Fruit fly (Drosophila melanogaster) whole organism, embryonic: ENCODE data around the gene ohgt.
A peak's percentile ranks its signal among the peaks of the same experiment; 100 is the strongest.

Experiments used
- Adf1 ChIP-seq: fragments of 200-800 bp; sonication (Bioruptor generic); IDR thresholded peaks from 2 replicates; pipeline ENCODE4 v1.3.6; 2022; ENCODE audit warnings: missing biosample characterization, missing genetic modification characterization
- BEAF-32 ChIP-seq: fragments of 200-800 bp; sonication (Bioruptor generic); optimal IDR thresholded peaks from 3 replicates; lab custom pipeline; 2017; ENCODE audit warnings: missing biosample characterization, missing genetic modification characterization, mild to moderate bottlenecking, moderate library complexity, missing genetic modification reagents
- CG14050 ChIP-seq: fragments of 200-800 bp; sonication (Bioruptor generic); IDR thresholded peaks from 3 replicates; pipeline ENCODE4 v1.3.6; 2022; ENCODE audit warnings: missing biosample characterization, missing genetic modification characterization
- CG1602 ChIP-seq: fragments of 200-800 bp; sonication (Bioruptor generic); optimal IDR thresholded peaks from 3 replicates; lab custom pipeline; 2016; ENCODE audit warnings: missing biosample characterization, missing genetic modification characterization
- CG17359 ChIP-seq: fragments of 200-800 bp; sonication (Bioruptor generic); optimal IDR thresholded peaks from 3 replicates; lab custom pipeline; 2018; ENCODE audit warnings: missing biosample characterization, mild to moderate bottlenecking, missing genetic modification characterization, moderate library complexity
- CG17612 ChIP-seq: fragments of 200-800 bp; sonication (Bioruptor generic); IDR thresholded peaks from 2 replicates; pipeline ENCODE4 v1.3.6; 2022; ENCODE audit warnings: missing biosample characterization, missing genetic modification characterization
- CG18476 ChIP-seq: fragments of 200-800 bp; sonication (Bioruptor generic); optimal IDR thresholded peaks from 2 replicates; lab custom pipeline; 2016; ENCODE audit warnings: missing biosample characterization, mild to moderate bottlenecking, missing genetic modification characterization
- CG2199 ChIP-seq: fragments of 200-800 bp; sonication (Bioruptor generic); IDR thresholded peaks from 3 replicates; pipeline ENCODE4 v1.3.6; 2022; ENCODE audit warnings: missing biosample characterization, missing genetic modification characterization
- CG2889 ChIP-seq: fragments of 200-800 bp; sonication (Bioruptor generic); IDR thresholded peaks from 3 replicates; pipeline ENCODE4 v1.3.6; 2022; ENCODE audit warnings: missing biosample characterization, missing genetic modification characterization
- CG3281 ChIP-seq: fragments of 200-800 bp; sonication (Bioruptor generic); optimal IDR thresholded peaks from 3 replicates; lab custom pipeline; 2017; ENCODE audit warnings: missing biosample characterization, mild to moderate bottlenecking, missing genetic modification characterization
- CG4820 ChIP-seq: fragments of 200-800 bp; sonication (Bioruptor generic); optimal IDR thresholded peaks from 3 replicates; lab custom pipeline; 2016; ENCODE audit warnings: missing biosample characterization, missing genetic modification characterization
- CG6683 ChIP-seq: fragments of 200-800 bp; sonication (Bioruptor generic); optimal IDR thresholded peaks from 2 replicates; lab custom pipeline; 2017; ENCODE audit warnings: missing biosample characterization, mild to moderate bottlenecking, missing genetic modification characterization, missing genetic modification reagents
- CG8478 ChIP-seq: fragments of >200 bp; optimal IDR thresholded peaks from 2 replicates; lab custom pipeline; 2018
- E2f1 ChIP-seq: fragments of 200-800 bp; sonication (Bioruptor generic); IDR thresholded peaks from 2 replicates; pipeline ENCODE4 v1.3.6; 2022; ENCODE audit warnings: missing biosample characterization, missing genetic modification characterization
- Ets65A ChIP-seq: fragments of 200-800 bp; sonication (Bioruptor generic); peaks from one replicate; lab custom pipeline; 2016; ENCODE audit warnings: missing biosample characterization, missing genetic modification characterization
- Fer3 ChIP-seq: fragments of 200-800 bp; sonication (Bioruptor generic); optimal IDR thresholded peaks from 2 replicates; lab custom pipeline; 2018; ENCODE audit warnings: missing biosample characterization, mild to moderate bottlenecking, missing genetic modification characterization, moderate library complexity
- Gsc ChIP-seq: fragments of 200-800 bp; sonication (Bioruptor generic); IDR thresholded peaks from 2 replicates; pipeline ENCODE4 v1.3.6; 2022; ENCODE audit warnings: missing biosample characterization, missing genetic modification characterization
- Hey ChIP-seq: fragments of 200-800 bp; sonication (Bioruptor generic); optimal IDR thresholded peaks from 3 replicates; lab custom pipeline; 2018; ENCODE audit warnings: missing biosample characterization, mild to moderate bottlenecking, missing genetic modification characterization
- HmgD ChIP-seq: fragments of 200-800 bp; sonication (Bioruptor generic); optimal IDR thresholded peaks from 3 replicates; lab custom pipeline; 2016; ENCODE audit warnings: missing biosample characterization, missing genetic modification characterization
- Lim3 ChIP-seq: fragments of 200-800 bp; sonication (Bioruptor generic); IDR thresholded peaks from 2 replicates; pipeline ENCODE4 v1.3.6; 2022; ENCODE audit warnings: missing biosample characterization, missing genetic modification characterization
- Meics ChIP-seq: fragments of 200-800 bp; sonication (Bioruptor generic); optimal IDR thresholded peaks from 2 replicates; lab custom pipeline; 2017; ENCODE audit warnings: missing biosample characterization, mild to moderate bottlenecking, missing genetic modification characterization
- Oaz ChIP-seq: fragments of 200-800 bp; sonication (Bioruptor generic); IDR thresholded peaks from 2 replicates; pipeline ENCODE4 v1.3.6; 2022; ENCODE audit warnings: missing biosample characterization, missing genetic modification characterization
- Oli ChIP-seq: fragments of 200-800 bp; sonication (Bioruptor generic); optimal IDR thresholded peaks from 2 replicates; lab custom pipeline; 2018; ENCODE audit warnings: missing biosample characterization, mild to moderate bottlenecking, missing genetic modification characterization, moderate library complexity
- Pdp1 ChIP-seq, 2 experiments: fragments of 200-800 bp; sonication (Bioruptor generic); optimal IDR thresholded peaks; 3 replicates each; lab custom pipeline; 2016; ENCODE audit warnings: missing biosample characterization in 2 of 2, missing genetic modification characterization in 2 of 2, mild to moderate bottlenecking in 1 of 2, moderate library complexity in 1 of 2
- Side ChIP-seq: fragments of 200-800 bp; sonication (Bioruptor generic); optimal IDR thresholded peaks from 2 replicates; lab custom pipeline; 2016; ENCODE audit warnings: missing biosample characterization, missing genetic modification characterization
- Taf1 ChIP-seq: fragments of 200-800 bp; sonication (Bioruptor generic); IDR thresholded peaks from 2 replicates; pipeline ENCODE4 v1.3.6; 2022; ENCODE audit warnings: missing biosample characterization, missing genetic modification characterization
- Tbp ChIP-seq: fragments of >200 bp; optimal IDR thresholded peaks from 2 replicates; lab custom pipeline; 2018; ENCODE audit warnings: missing biosample characterization, missing genetic modification characterization
- Usf ChIP-seq: fragments of 200-800 bp; sonication (Bioruptor generic); optimal IDR thresholded peaks from 2 replicates; lab custom pipeline; 2017; ENCODE audit warnings: missing genotype, missing biosample characterization, missing genetic modification characterization
- caup ChIP-seq: fragments of 200-800 bp; sonication (Bioruptor generic); optimal IDR thresholded peaks from 3 replicates; lab custom pipeline; 2017; ENCODE audit warnings: missing biosample characterization, mild to moderate bottlenecking, missing genetic modification characterization, moderate library complexity; ENCODE audit not compliant: severe bottlenecking
- crp ChIP-seq, 2 experiments: fragments of 200-800 bp; sonication (Bioruptor generic); optimal IDR thresholded peaks; 2 replicates in 1 of 2; 3 replicates in 1 of 2; lab custom pipeline; 2017; ENCODE audit warnings: missing biosample characterization in 2 of 2, missing genetic modification characterization in 2 of 2, mild to moderate bottlenecking in 1 of 2, moderate library complexity in 1 of 2
- dati ChIP-seq: fragments of 200-800 bp; sonication (Bioruptor generic); IDR thresholded peaks from 2 replicates; pipeline ENCODE4 v1.3.6; 2022; ENCODE audit warnings: missing biosample characterization, missing genetic modification characterization
- gcm ChIP-seq: fragments of 200-800 bp; sonication (Bioruptor generic); optimal IDR thresholded peaks from 2 replicates; lab custom pipeline; 2019; ENCODE audit warnings: missing biosample characterization, mild to moderate bottlenecking, missing genetic modification characterization, moderate library complexity
- gsb-n ChIP-seq: fragments of 200-800 bp; sonication (Bioruptor generic); optimal IDR thresholded peaks from 3 replicates; lab custom pipeline; 2018; ENCODE audit warnings: missing biosample characterization, mild to moderate bottlenecking, missing genetic modification characterization
- jumu ChIP-seq: fragments of 200-800 bp; sonication (Bioruptor generic); optimal IDR thresholded peaks from 3 replicates; lab custom pipeline; 2016; ENCODE audit warnings: missing biosample characterization, missing genetic modification characterization
- kah ChIP-seq: fragments of 200-800 bp; sonication (Bioruptor generic); optimal IDR thresholded peaks from 2 replicates; lab custom pipeline; 2018; ENCODE audit warnings: missing biosample characterization, mild to moderate bottlenecking, missing genetic modification characterization
- kay ChIP-seq: fragments of 200-800 bp; sonication (Bioruptor generic); optimal IDR thresholded peaks from 2 replicates; lab custom pipeline; 2016; ENCODE audit warnings: missing biosample characterization, missing genetic modification characterization
- knrl ChIP-seq: fragments of 200-800 bp; sonication (Bioruptor generic); IDR thresholded peaks from 3 replicates; pipeline ENCODE4 v1.3.6; 2022; ENCODE audit warnings: missing biosample characterization, missing genetic modification characterization; ENCODE audit not compliant: partially characterized antibody
- lmd ChIP-seq: fragments of 200-800 bp; sonication (Bioruptor generic); IDR thresholded peaks from 2 replicates; pipeline ENCODE4 v1.3.6; 2022; ENCODE audit warnings: missing biosample characterization, missing genetic modification characterization
- mld ChIP-seq: fragments of 200-800 bp; sonication (Bioruptor generic); IDR thresholded peaks from 3 replicates; pipeline ENCODE4 v1.3.6; 2022; ENCODE audit warnings: missing biosample characterization, missing genetic modification characterization; ENCODE audit not compliant: partially characterized antibody
- org-1 ChIP-seq: fragments of 200-800 bp; sonication (Bioruptor generic); optimal IDR thresholded peaks from 2 replicates; lab custom pipeline; 2017; ENCODE audit warnings: missing biosample characterization, missing genetic modification characterization
- pan ChIP-seq, 4 experiments: fragments of >200 bp in 3 of 4; fragments of 200-800 bp in 1 of 4; sonication (Bioruptor generic) in 1 of 4; optimal IDR thresholded peaks in 3 of 4; IDR thresholded peaks in 1 of 4; 2 replicates each; pipeline versions ENCODE4 v1.3.6 to Lab custom; 2017 to 2022; ENCODE audit warnings: missing biosample characterization in 2 of 4, missing genetic modification characterization in 2 of 4, mixed read lengths in 1 of 4
- repo ChIP-seq: fragments of 200-800 bp; sonication (Bioruptor generic); optimal IDR thresholded peaks from 2 replicates; lab custom pipeline; 2016; ENCODE audit warnings: missing biosample characterization, missing genetic modification characterization
- slp2 ChIP-seq: fragments of 200-800 bp; sonication (Bioruptor generic); optimal IDR thresholded peaks from 2 replicates; lab custom pipeline; 2016; ENCODE audit warnings: missing biosample characterization, missing genetic modification characterization
- trem ChIP-seq: fragments of 200-800 bp; optimal IDR thresholded peaks from 3 replicates; lab custom pipeline; 2019; ENCODE audit warnings: missing biosample characterization, mild to moderate bottlenecking, missing genetic modification characterization, moderate library complexity
- unpg ChIP-seq: fragments of 200-800 bp; sonication (Bioruptor generic); optimal IDR thresholded peaks from 3 replicates; lab custom pipeline; 2018; ENCODE audit warnings: missing biosample characterization, mild to moderate bottlenecking, missing genetic modification characterization, moderate library complexity
- vvl ChIP-seq: fragments of 200-800 bp; sonication (Bioruptor generic); IDR thresholded peaks from 2 replicates; pipeline ENCODE4 v1.3.6; 2022; ENCODE audit warnings: missing biosample characterization, missing genetic modification characterization
- z ChIP-seq: fragments of 200-800 bp; sonication (Bioruptor generic); IDR thresholded peaks from 3 replicates; pipeline ENCODE4 v1.3.6; 2022; ENCODE audit warnings: missing biosample characterization, missing genetic modification characterization

Gene ohgt

dm6 chr3R:10001174-10001789, 47.7 kb upstream of the ohgt start, which contains the start of gene CG5359 (continued):
- TF ChIP-seq Pdp1 (GFP tag; optimal IDR thresholded peaks at IDR 0.05; lab: Kevin White, UChicago) (peak in 1 of 2 experiments; percentile 87), Ets65A (GFP tag; lab: Kevin White, UChicago) (peak; percentile 48)

dm6 chr3R:10024032-10024712, 24.8 kb upstream of the ohgt start:
- TF ChIP-seq Lim3 (GFP tag; lab: Robert Waterston, UW) (no peak), kah (no peak), mld (GFP tag; lab: Robert Waterston, UW) (no peak), vvl (GFP tag; lab: Robert Waterston, UW) (no peak), CG6683 (GFP tag; lab: Kevin White, UChicago) (no peak), CG18476 (GFP tag; lab: Kevin White, UChicago) (no peak), Adf1 (no peak), Oaz (GFP tag; lab: Robert Waterston, UW) (no peak), CG1602 (GFP tag; lab: Kevin White, UChicago) (no peak), CG17612 (no peak), gsb-n (tag; lab: Kevin White, UChicago) (no peak), Hey (tag; lab: Kevin White, UChicago) (no peak), knrl (GFP tag; lab: Robert Waterston, UW) (no peak), repo (GFP tag; lab: Kevin White, UChicago) (peak; percentile 26), CG2199 (GFP tag; lab: Robert Waterston, UW) (no peak), org-1 (no peak), CG3281 (GFP tag; lab: Kevin White, UChicago) (peak; percentile 48), Meics (GFP tag; lab: Kevin White, UChicago) (peak; percentile 68), z (GFP tag; lab: Robert Waterston, UW) (no peak), jumu (GFP tag; lab: Kevin White, UChicago) (peak; percentile 24), CG4820 (GFP tag; lab: Kevin White, UChicago) (no peak), Gsc (GFP tag; lab: Robert Waterston, UW) (no peak), Fer3 (tag; lab: Kevin White, UChicago) (no peak), lmd (GFP tag; lab: Robert Waterston, UW) (peak; percentile 46; the same call in 1 of the 2 replicates), pan (optimal IDR thresholded peaks at IDR 0.05; lab: Kevin White, UChicago) (no peak), pan (GFP tag; optimal IDR thresholded peaks at IDR 0.05 in 1 of 2, IDR thresholded peaks at IDR 0.05 in 1 of 2) (peak in 1 of 2 experiments; percentile 54), Tbp (GFP tag; lab: Kevin White, UChicago) (no peak), HmgD (no peak), Usf (no peak), E2f1 (GFP tag; lab: Robert Waterston, UW) (no peak), trem (tag; lab: Kevin White, UChicago) (no peak), CG17359 (tag; lab: Kevin White, UChicago) (no peak), CG8478 (lab: Kevin White, UChicago) (no peak), Taf1 (no peak; the same call in 1 of the 2 replicates), BEAF-32 (GFP tag; lab: Kevin White, UChicago) (no peak), unpg (GFP tag; lab: Kevin White, UChicago) (no peak), kay (peak; percentile 24), dati (no peak), Oli (tag; lab: Kevin White, UChicago) (no peak), Side (peak; percentile 54), slp2 (no peak), caup (GFP tag; lab: Kevin White, UChicago) (no peak), gcm (GFP tag; lab: Kevin White, UChicago) (no peak), CG2889 (GFP tag; lab: Robert Waterston, UW) (0 out of 3 replicates have a peak, but pooled peaks have one; percentile 34), crp (GFP tag; optimal IDR thresholded peaks at IDR 0.05; lab: Kevin White, UChicago) (no peak), CG14050 (GFP tag; lab: Robert Waterston, UW) (no peak)
